Worm (Caenorhabditis elegans): ENCODE data around the gene K08E5.6.

DNA sequence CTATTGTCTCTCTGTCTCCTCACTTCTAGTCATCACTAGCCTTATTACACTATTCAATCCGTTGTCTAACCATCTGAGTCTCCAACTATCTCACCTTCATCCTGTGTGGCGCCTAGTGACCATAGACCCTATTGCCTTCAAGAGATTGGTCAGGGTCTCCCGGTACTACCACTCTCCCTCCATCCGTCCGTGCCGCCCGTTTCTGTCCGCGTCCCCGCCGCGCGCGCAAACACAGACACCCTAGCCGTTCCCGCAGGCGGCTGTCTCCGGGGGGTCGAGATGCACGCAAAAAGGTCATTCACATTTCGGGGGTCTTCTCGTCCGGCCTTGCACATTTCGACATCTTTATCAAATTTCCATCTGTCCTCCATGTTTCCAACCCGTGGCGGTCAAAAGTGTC, 46.3 kb upstream of the K08E5.6 start:
- no peak for TF ChIP-seq jun-1 (tag; optimal IDR thresholded peaks at IDR 0.05)
- TF ChIP-seq nhr-12 (tag; optimal IDR thresholded peaks at IDR 0.05), result no peak
- TF ChIP-seq nfya-1 (tag; optimal IDR thresholded peaks at IDR 0.05; ENCODE audit: insufficient read depth), result peak; percentile 93
- TF ChIP-seq R02D3.7 (tag; optimal IDR thresholded peaks at IDR 0.05), result no peak
- TF ChIP-seq nhr-77 (tag; optimal IDR thresholded peaks at IDR 0.05), result no peak

Data from whole organism, L3 larva.